Fruit fly (Drosophila melanogaster) whole organism, embryonic: ENCODE results near the gene CG33669.

Experiments used
- CG10267 ChIP-seq: fragments of 200-800 bp; sonication (Bioruptor generic); optimal IDR thresholded peaks from 2 replicates; lab custom pipeline; 2018; ENCODE audit warnings: missing biosample characterization, mild to moderate bottlenecking, missing genetic modification characterization, moderate library complexity
- CG10366 ChIP-seq: fragments of 200-800 bp; sonication (Bioruptor generic); IDR thresholded peaks from 2 replicates; pipeline ENCODE4 v1.3.6; 2022; ENCODE audit warnings: missing biosample characterization, missing genetic modification characterization
- CG15269 ChIP-seq: fragments of 200-800 bp; sonication (Bioruptor generic); optimal IDR thresholded peaks from 2 replicates; lab custom pipeline; 2018; ENCODE audit warnings: missing biosample characterization, mild to moderate bottlenecking, missing genetic modification characterization, moderate library complexity
- CG15479 ChIP-seq: fragments of 200-800 bp; sonication (Bioruptor generic); optimal IDR thresholded peaks from 3 replicates; lab custom pipeline; 2019; ENCODE audit warnings: missing biosample characterization, mild to moderate bottlenecking, missing genetic modification characterization, moderate library complexity
- CG15696 ChIP-seq: fragments of 200-800 bp; sonication (Bioruptor generic); optimal IDR thresholded peaks from 2 replicates; lab custom pipeline; 2019; ENCODE audit warnings: missing biosample characterization, mild to moderate bottlenecking, missing genetic modification characterization, moderate library complexity
- CG1647 ChIP-seq: fragments of 200-800 bp; sonication (Bioruptor generic); optimal IDR thresholded peaks from 3 replicates; lab custom pipeline; 2016; ENCODE audit warnings: missing biosample characterization, missing genetic modification characterization
- CG17328 ChIP-seq: fragments of 200-800 bp; sonication (Bioruptor generic); IDR thresholded peaks from 2 replicates; pipeline ENCODE4 v1.3.6; 2022; ENCODE audit warnings: missing biosample characterization, missing genetic modification characterization
- CG18764 ChIP-seq: fragments of 200-800 bp; sonication (Bioruptor generic); optimal IDR thresholded peaks from 3 replicates; lab custom pipeline; 2016; ENCODE audit warnings: missing biosample characterization, missing genetic modification characterization
- CG3163 ChIP-seq: fragments of 200-800 bp; sonication (Bioruptor generic); optimal IDR thresholded peaks from 3 replicates; lab custom pipeline; 2016; ENCODE audit warnings: missing biosample characterization, missing genetic modification characterization
- CG3847 ChIP-seq: fragments of 200-800 bp; sonication (Bioruptor generic); IDR thresholded peaks from 2 replicates; pipeline ENCODE4 v1.3.6; 2022; ENCODE audit warnings: missing biosample characterization, missing genetic modification characterization
- CG4360 ChIP-seq: fragments of 200-800 bp; sonication (Bioruptor generic); IDR thresholded peaks from 2 replicates; pipeline ENCODE4 v1.3.6; 2022; ENCODE audit warnings: missing biosample characterization, missing genetic modification characterization
- CG5953 ChIP-seq: fragments of 200-800 bp; sonication (Bioruptor generic); IDR thresholded peaks from 2 replicates; pipeline ENCODE4 v1.3.6; 2022; ENCODE audit warnings: missing biosample characterization, missing genetic modification characterization
- CG7928 ChIP-seq: fragments of 200-800 bp; sonication (Bioruptor generic); optimal IDR thresholded peaks from 2 replicates; lab custom pipeline; 2017; ENCODE audit warnings: missing biosample characterization, mild to moderate bottlenecking, missing genetic modification characterization
- CG8290 ChIP-seq, 3 experiments: fragments of 200-800 bp; sonication (Bioruptor generic); optimal IDR thresholded peaks; 2 replicates each; lab custom pipeline; 2016 to 2019; ENCODE audit warnings: missing biosample characterization in 3 of 3, missing genetic modification characterization in 3 of 3, mild to moderate bottlenecking in 2 of 3, moderate library complexity in 1 of 3
- CTCF ChIP-seq: fragments of 200-800 bp; sonication (Bioruptor generic); optimal IDR thresholded peaks from 2 replicates; lab custom pipeline; 2017; ENCODE audit warnings: missing biosample characterization, mild to moderate bottlenecking, missing genetic modification characterization, moderate library complexity
- E2f2 ChIP-seq: fragments of 200-800 bp; sonication (Bioruptor generic); IDR thresholded peaks from 2 replicates; pipeline ENCODE4 v1.3.6; 2022; ENCODE audit warnings: missing biosample characterization, missing genetic modification characterization
- Lpt ChIP-seq: fragments of >200 bp; optimal IDR thresholded peaks from 2 replicates; lab custom pipeline; 2018; ENCODE audit warnings: missing biosample characterization, missing genetic modification characterization
- Pdp1 ChIP-seq, 2 experiments: fragments of 200-800 bp; sonication (Bioruptor generic); optimal IDR thresholded peaks; 3 replicates each; lab custom pipeline; 2016; ENCODE audit warnings: missing biosample characterization in 2 of 2, missing genetic modification characterization in 2 of 2, mild to moderate bottlenecking in 1 of 2, moderate library complexity in 1 of 2
- Scr ChIP-seq: fragments of 200-800 bp; sonication (Bioruptor generic); IDR thresholded peaks from 2 replicates; pipeline ENCODE4 v1.3.6; 2022; ENCODE audit warnings: missing biosample characterization, missing genetic modification characterization; ENCODE audit not compliant: partially characterized antibody
- Sry-β ChIP-seq: fragments of 200-800 bp; sonication (Bioruptor generic); optimal IDR thresholded peaks from 2 replicates; lab custom pipeline; 2018; ENCODE audit warnings: missing biosample characterization, mild to moderate bottlenecking, missing genetic modification characterization, moderate library complexity
- Trl ChIP-seq, 3 experiments: fragments of >200 bp in 2 of 3; fragments of 200-800 bp in 1 of 3; sonication (Bioruptor generic) in 1 of 3; optimal IDR thresholded peaks; 2 replicates in 1 of 3; 3 replicates in 2 of 3; lab custom pipeline; 2016 to 2017; ENCODE audit warnings: missing biosample characterization in 1 of 3, missing genetic modification characterization in 1 of 3
- bigmax ChIP-seq: fragments of 200-800 bp; sonication (Bioruptor generic); optimal IDR thresholded peaks from 2 replicates; lab custom pipeline; 2018; ENCODE audit warnings: missing biosample characterization, mild to moderate bottlenecking, missing genetic modification characterization
- cg ChIP-seq: fragments of 200-800 bp; sonication (Bioruptor generic); optimal IDR thresholded peaks from 3 replicates; lab custom pipeline; 2019; ENCODE audit warnings: missing biosample characterization, mild to moderate bottlenecking, missing genetic modification characterization, moderate library complexity
- chinmo ChIP-seq: fragments of 200-800 bp; sonication (Bioruptor generic); IDR thresholded peaks from 4 replicates; pipeline ENCODE4 v1.3.6; 2022; ENCODE audit warnings: missing biosample characterization, missing genetic modification characterization; ENCODE audit not compliant: partially characterized antibody
- crp ChIP-seq, 2 experiments: fragments of 200-800 bp; sonication (Bioruptor generic); optimal IDR thresholded peaks; 2 replicates in 1 of 2; 3 replicates in 1 of 2; lab custom pipeline; 2017; ENCODE audit warnings: missing biosample characterization in 2 of 2, missing genetic modification characterization in 2 of 2, mild to moderate bottlenecking in 1 of 2, moderate library complexity in 1 of 2
- lbe ChIP-seq: fragments of 200-800 bp; sonication (Bioruptor generic); optimal IDR thresholded peaks from 2 replicates; lab custom pipeline; 2016; ENCODE audit warnings: missing biosample characterization, mild to moderate bottlenecking, missing genetic modification characterization
- onecut ChIP-seq: fragments of 200-800 bp; sonication (Bioruptor generic); IDR thresholded peaks from 2 replicates; pipeline ENCODE4 v1.3.6; 2022; ENCODE audit warnings: missing biosample characterization, missing genetic modification characterization
- pfk ChIP-seq: fragments of 200-800 bp; sonication (Bioruptor generic); optimal IDR thresholded peaks from 2 replicates; lab custom pipeline; 2018; ENCODE audit warnings: missing biosample characterization, mild to moderate bottlenecking, missing genetic modification characterization, moderate library complexity
- pros ChIP-seq: fragments of 200-800 bp; sonication (Bioruptor generic); optimal IDR thresholded peaks from 3 replicates; lab custom pipeline; 2019; ENCODE audit warnings: missing biosample characterization, mild to moderate bottlenecking, missing genetic modification characterization, moderate library complexity
- pzg ChIP-seq: fragments of 200-800 bp; sonication (Bioruptor generic); optimal IDR thresholded peaks from 3 replicates; lab custom pipeline; 2018; ENCODE audit warnings: missing biosample characterization, mild to moderate bottlenecking, missing genetic modification characterization, moderate library complexity
- sens ChIP-seq: fragments of 200-800 bp; sonication (Bioruptor generic); peaks from one replicate; lab custom pipeline; 2016; ENCODE audit warnings: missing biosample characterization, missing genetic modification characterization
- sqz ChIP-seq: fragments of 200-800 bp; sonication (Bioruptor generic); optimal IDR thresholded peaks from 3 replicates; lab custom pipeline; 2018; ENCODE audit warnings: missing biosample characterization, mild to moderate bottlenecking, missing genetic modification characterization
- vfl ChIP-seq: fragments of 200-800 bp; sonication (Bioruptor generic); optimal IDR thresholded peaks from 2 replicates; lab custom pipeline; 2016; ENCODE audit warnings: missing biosample characterization, missing genetic modification characterization
- yki ChIP-seq: fragments of >200 bp; optimal IDR thresholded peaks from 3 replicates; lab custom pipeline; 2018

The CG33669 gene

dm6 chrX:6353613-6353986 is 46.3 kb downstream of the CG33669 start (continued):
- peak; percentile 92 for TF ChIP-seq CG15696 (tag; lab: Kevin White, UChicago)
- TF ChIP-seq CG3163, result no peak
- peak; percentile 83 for TF ChIP-seq CG10267 (tag; lab: Kevin White, UChicago)
- peak; percentile 76 for TF ChIP-seq CG18764 (GFP tag; lab: Kevin White, UChicago)
- TF ChIP-seq CG5953 (GFP tag; lab: Robert Waterston, UW), result peak; percentile 76
- no peak for TF ChIP-seq pzg (GFP tag; lab: Kevin White, UChicago)
- TF ChIP-seq Scr (GFP tag; lab: Robert Waterston, UW), result no peak
- peak; percentile 95 for TF ChIP-seq CG3847 (GFP tag; lab: Robert Waterston, UW)
- TF ChIP-seq CG1647 (GFP tag; lab: Kevin White, UChicago), result no peak
- TF ChIP-seq CG10366 (GFP tag; lab: Robert Waterston, UW), result peak; percentile 71
- TF ChIP-seq Lpt (GFP tag; lab: Kevin White, UChicago), result no peak
- TF ChIP-seq CG7928 (GFP tag; lab: Kevin White, UChicago), result peak; percentile 49
- TF ChIP-seq, all 482 proteins: peak for 330

- peak; percentile 66 for TF ChIP-seq pfk (GFP tag; lab: Kevin White, UChicago)
- TF ChIP-seq CG17328, result no peak
- peak; percentile 85 for TF ChIP-seq CG4360 (GFP tag; lab: Robert Waterston, UW)
- no peak for TF ChIP-seq CG15269 (tag; lab: Kevin White, UChicago)
- TF ChIP-seq pros, result peak; percentile 36
- peak; percentile 12 for TF ChIP-seq vfl (GFP tag; lab: Kevin White, UChicago)
- TF ChIP-seq CG5953 (GFP tag; lab: Robert Waterston, UW), result no peak
- peak; percentile 26 for TF ChIP-seq CG15479 (GFP tag; lab: Kevin White, UChicago)
- no peak for TF ChIP-seq crp (GFP tag; optimal IDR thresholded peaks at IDR 0.05; lab: Kevin White, UChicago)
- no peak for TF ChIP-seq CG8290 (GFP tag; optimal IDR thresholded peaks at IDR 0.05; lab: Kevin White, UChicago)
- TF ChIP-seq CG8290 (tag; optimal IDR thresholded peaks at IDR 0.05; lab: Kevin White, UChicago), result peak in 1 of 2 experiments; percentile 42
- TF ChIP-seq Sry-β (GFP tag; lab: Kevin White, UChicago), result no peak
- peak; percentile 47 for TF ChIP-seq sens (GFP tag; lab: Kevin White, UChicago)
- TF ChIP-seq Pdp1 (GFP tag; optimal IDR thresholded peaks at IDR 0.05; lab: Kevin White, UChicago), result peak in 1 of 2 experiments; percentile 93
- TF ChIP-seq cg (GFP tag; lab: Kevin White, UChicago), result peak; percentile 54
- no peak for TF ChIP-seq E2f2
- peak; percentile 33 for TF ChIP-seq CG3163
- peak; percentile 76 for TF ChIP-seq sqz (GFP tag; lab: Kevin White, UChicago)
- peak; percentile 87; the same call in 1 of the 2 replicates for TF ChIP-seq onecut (GFP tag; lab: Robert Waterston, UW)
- TF ChIP-seq Trl (optimal IDR thresholded peaks at IDR 0.05; lab: Kevin White, UChicago), result peak; percentile 87
- TF ChIP-seq Trl (GFP tag; optimal IDR thresholded peaks at IDR 0.05; lab: Kevin White, UChicago), result no peak
- 0 out of 4 replicates have a peak, but pooled peaks have one; percentile 41 for TF ChIP-seq chinmo (GFP tag; lab: Robert Waterston, UW)
- no peak for TF ChIP-seq CTCF (GFP tag; lab: Kevin White, UChicago)
- peak; percentile 59 for TF ChIP-seq yki (lab: Kevin White, UChicago)
- TF ChIP-seq bigmax (GFP tag; lab: Kevin White, UChicago), result no peak
- TF ChIP-seq lbe, result peak; percentile 17
Observed at dm6 chrX:6352769-6353612, 46.9 kb downstream of the CG33669 start.
